In genomic region chrIV:9438753-9439152, ce11 we compare ENCODE assay signal across 5 worm cellular contexts.
TF ChIP-seq lines count a peak whose summit lies in the region.

No protein-coding gene starts in this region.

TF ChIP-seq in whole organism, L1 larva, 84 proteins besides CTCF, POLR2A, EP300 and RAD21 (continues in another document):
- TF ChIP-seq lin-39 (tag; optimal IDR thresholded peaks at IDR 0.05; lab: Kevin White, UChicago) (no peak), ces-1 (GFP tag; optimal IDR thresholded peaks at IDR 0.05; lab: Kevin White, UChicago) (no peak), zip-4 (GFP tag; optimal IDR thresholded peaks at IDR 0.05; lab: Kevin White, UChicago) (no peak), Y116A8C.19 (tag; optimal IDR thresholded peaks at IDR 0.05; lab: Kevin White, UChicago; ENCODE audit: borderline replicate concordance) (no peak), swsn-7 (tag; optimal IDR thresholded peaks at IDR 0.05; lab: Kevin White, UChicago) (peak; percentile 24), ztf-11 (tag; optimal IDR thresholded peaks at IDR 0.05; lab: Kevin White, UChicago) (no peak), aha-1 (tag; optimal IDR thresholded peaks at IDR 0.05; lab: Kevin White, UChicago) (no peak), efl-1 (optimal IDR thresholded peaks at IDR 0.05; lab: Kevin White, UChicago) (no peak), efl-1 (GFP tag; optimal IDR thresholded peaks at IDR 0.05 in 1 of 2; lab: Kevin White, UChicago) (peak in 1 of 2 experiments; percentile 91), nhr-90 (tag; optimal IDR thresholded peaks at IDR 0.05; lab: Kevin White, UChicago; ENCODE audit: poor library complexity) (peak; percentile 71), ceh-88 (GFP tag; IDR thresholded peaks at IDR 0.05; lab: Robert Waterston, UW) (no peak), egl-27 (tag; optimal IDR thresholded peaks at IDR 0.05; lab: Kevin White, UChicago) (no peak), dsc-1 (tag; optimal IDR thresholded peaks at IDR 0.05; lab: Kevin White, UChicago) (no peak), mep-1 (tag; optimal IDR thresholded peaks at IDR 0.05; lab: Kevin White, UChicago) (peak; percentile 40), nhr-47 (tag; optimal IDR thresholded peaks at IDR 0.05; lab: Kevin White, UChicago) (peak; percentile 8), ama-1 (optimal IDR thresholded peaks at IDR 0.05; lab: Kevin White, UChicago) (peak; percentile 80), aly-2 (tag; optimal IDR thresholded peaks at IDR 0.05; lab: Kevin White, UChicago) (peak; percentile 95), nhr-71 (tag; optimal IDR thresholded peaks at IDR 0.05; lab: Kevin White, UChicago) (peak; percentile 74), nhr-85 (tag; lab: Kevin White, UChicago) (peak; percentile 75)

TF ChIP-seq in whole organism, L2 larva, 48 proteins besides CTCF, POLR2A, EP300 and RAD21 (continues in another document):
- TF ChIP-seq unc-55 (GFP tag; optimal IDR thresholded peaks at IDR 0.05; lab: Kevin White, UChicago) (no peak), zag-1 (tag; optimal IDR thresholded peaks at IDR 0.05; lab: Kevin White, UChicago) (no peak), ZK546.5 (tag; optimal IDR thresholded peaks at IDR 0.05; lab: Kevin White, UChicago) (no peak), crh-2 (tag; optimal IDR thresholded peaks at IDR 0.05; lab: Kevin White, UChicago) (peak; percentile 37), gmeb-1 (tag; optimal IDR thresholded peaks at IDR 0.05; lab: Kevin White, UChicago) (peak; percentile 51), nhr-129 (tag; optimal IDR thresholded peaks at IDR 0.05; lab: Kevin White, UChicago) (peak; percentile 29), blmp-1 (tag; optimal IDR thresholded peaks at IDR 0.05; lab: Kevin White, UChicago; ENCODE audit: insufficient read depth) (no peak), lsy-2 (tag; optimal IDR thresholded peaks at IDR 0.05; lab: Kevin White, UChicago) (peak in 1 of 2 experiments; percentile 27), fos-1 (tag; optimal IDR thresholded peaks at IDR 0.05; lab: Kevin White, UChicago) (peak; percentile 10), ztf-1 (GFP tag; conservative IDR thresholded peaks at IDR 0.05; lab: Robert Waterston, UW) (no peak), mbf-1 (tag; optimal IDR thresholded peaks at IDR 0.05; lab: Kevin White, UChicago) (no peak), C34F6.9 (tag; optimal IDR thresholded peaks at IDR 0.05; lab: Kevin White, UChicago) (no peak), nhr-21 (tag; optimal IDR thresholded peaks at IDR 0.05; lab: Kevin White, UChicago) (no peak), ztf-4 (tag; optimal IDR thresholded peaks at IDR 0.05; lab: Kevin White, UChicago) (peak; percentile 19), nhr-11 (tag; optimal IDR thresholded peaks at IDR 0.05; lab: Kevin White, UChicago) (no peak), sma-3 (GFP tag; optimal IDR thresholded peaks at IDR 0.05; lab: Kevin White, UChicago) (peak; percentile 73), lin-13 (GFP tag; optimal IDR thresholded peaks at IDR 0.05; lab: Kevin White, UChicago) (peak; percentile 66), ama-1 (optimal IDR thresholded peaks at IDR 0.05; lab: Kevin White, UChicago) (peak; percentile 85)

TF ChIP-seq in whole organism, L3 larva, 47 proteins besides CTCF, POLR2A, EP300 and RAD21 (continues in another document):
- TF ChIP-seq tbx-2 (tag; optimal IDR thresholded peaks at IDR 0.05; lab: Kevin White, UChicago) (peak; percentile 40), nhr-28 (tag; optimal IDR thresholded peaks at IDR 0.05; lab: Kevin White, UChicago) (no peak), nhr-237 (tag; optimal IDR thresholded peaks at IDR 0.05; lab: Kevin White, UChicago) (no peak), lin-39 (tag; optimal IDR thresholded peaks at IDR 0.05; lab: Kevin White, UChicago) (no peak), unc-62 (GFP tag; optimal IDR thresholded peaks at IDR 0.05; lab: Kevin White, UChicago) (no peak), elt-2 (tag; optimal IDR thresholded peaks at IDR 0.05; lab: Kevin White, UChicago) (peak; percentile 50), elt-1 (tag; optimal IDR thresholded peaks at IDR 0.05; lab: Kevin White, UChicago) (no peak), elt-3 (tag; optimal IDR thresholded peaks at IDR 0.05; lab: Kevin White, UChicago) (peak in 1 of 3 experiments; percentile 10), ceh-9 (tag; optimal IDR thresholded peaks at IDR 0.05; lab: Kevin White, UChicago) (no peak), ceh-28 (tag; optimal IDR thresholded peaks at IDR 0.05; lab: Kevin White, UChicago) (no peak), fos-1 (tag; optimal IDR thresholded peaks at IDR 0.05; lab: Kevin White, UChicago) (no peak), mml-1 (tag; optimal IDR thresholded peaks at IDR 0.05; lab: Kevin White, UChicago) (no peak), nhr-77 (tag; optimal IDR thresholded peaks at IDR 0.05; lab: Kevin White, UChicago) (no peak), egl-5 (tag; optimal IDR thresholded peaks at IDR 0.05; lab: Kevin White, UChicago) (no peak), lsy-12 (tag; optimal IDR thresholded peaks at IDR 0.05; lab: Kevin White, UChicago) (peak; percentile 63), nhr-67 (tag; optimal IDR thresholded peaks at IDR 0.05; lab: Kevin White, UChicago) (no peak), nhr-23 (tag; optimal IDR thresholded peaks at IDR 0.05; lab: Kevin White, UChicago) (peak; percentile 32), pqm-1 (tag; optimal IDR thresholded peaks at IDR 0.05; lab: Kevin White, UChicago) (peak; percentile 4), mdl-1 (tag; optimal IDR thresholded peaks at IDR 0.05; lab: Kevin White, UChicago) (no peak), fkh-2 (tag; optimal IDR thresholded peaks at IDR 0.05; lab: Kevin White, UChicago) (no peak), nhr-76 (tag; optimal IDR thresholded peaks at IDR 0.05; lab: Kevin White, UChicago) (no peak)

TF ChIP-seq in whole organism, L4 larva, 104 proteins besides CTCF, POLR2A, EP300 and RAD21 (continues in another document):
- TF ChIP-seq madf-9 (GFP tag; conservative IDR thresholded peaks at IDR 0.05; lab: Robert Waterston, UW) (no peak; the same call in 1 of the 2 replicates), Y75B8A.6 (GFP tag; IDR thresholded peaks at IDR 0.05; lab: Robert Waterston, UW) (0 out of 2 replicates have a peak, but pooled peaks have one; percentile 43), pha-4 (GFP tag; IDR thresholded peaks at IDR 0.05; lab: Robert Waterston, UW) (peak; percentile 74; the same call in 1 of the 2 replicates), pha-4 (tag; optimal IDR thresholded peaks at IDR 0.05; lab: Kevin White, UChicago) (no peak), madf-5 (GFP tag; IDR thresholded peaks at IDR 0.05; lab: Robert Waterston, UW) (peak in 1 of 2 experiments; percentile 23; a peak in 1 of 4 replicates), F44E2.7 (GFP tag; IDR thresholded peaks at IDR 0.05; lab: Robert Waterston, UW) (no peak), spr-3 (GFP tag; optimal IDR thresholded peaks at IDR 0.05; lab: Kevin White, UChicago) (peak; percentile 24), gei-8 (GFP tag; optimal IDR thresholded peaks at IDR 0.05; lab: Kevin White, UChicago) (peak; percentile 11), lin-1 (GFP tag; IDR thresholded peaks at IDR 0.05; lab: Robert Waterston, UW) (0 out of 2 replicates have a peak, but pooled peaks have one; percentile 33), unc-130 (GFP tag; optimal IDR thresholded peaks at IDR 0.05; lab: Kevin White, UChicago) (peak; percentile 5), duxl-1 (tag; optimal IDR thresholded peaks at IDR 0.05; lab: Kevin White, UChicago; ENCODE audit: poor library complexity) (no peak), nhr-77 (tag; optimal IDR thresholded peaks at IDR 0.05; lab: Kevin White, UChicago) (peak; percentile 20), snpc-1.2 (GFP tag; IDR thresholded peaks at IDR 0.05; lab: Robert Waterston, UW) (peak; percentile 49; the same call in 1 of the 2 replicates), hif-1 (tag; optimal IDR thresholded peaks at IDR 0.05; lab: Kevin White, UChicago) (no peak), php-3 (GFP tag; IDR thresholded peaks at IDR 0.05; lab: Robert Waterston, UW) (0 out of 2 replicates have a peak, but pooled peaks have one; percentile 53), nhr-237 (tag; optimal IDR thresholded peaks at IDR 0.05; lab: Kevin White, UChicago) (no peak), nhr-25 (tag; optimal IDR thresholded peaks at IDR 0.05; lab: Kevin White, UChicago; ENCODE audit: borderline replicate concordance, insufficient read depth) (peak; percentile 2), dmd-6 (GFP tag; IDR thresholded peaks at IDR 0.05; lab: Robert Waterston, UW) (peak; percentile 40), mep-1 (tag; optimal IDR thresholded peaks at IDR 0.05; lab: Kevin White, UChicago) (peak; percentile 73)

TF ChIP-seq in whole organism, young adult, 124 proteins besides CTCF, POLR2A, EP300 and RAD21 (continues in another document):
- TF ChIP-seq ZK185.1 (tag; optimal IDR thresholded peaks at IDR 0.05; lab: Kevin White, UChicago; ENCODE audit: poor library complexity, severe bottlenecking) (peak; percentile 17), ceh-40 (GFP tag; IDR thresholded peaks at IDR 0.05; lab: Robert Waterston, UW) (no peak), snpc-4 (GFP tag; optimal IDR thresholded peaks at IDR 0.05; lab: Kevin White, UChicago) (no peak), snpc-4 (tag; optimal IDR thresholded peaks at IDR 0.05; lab: Kevin White, UChicago) (peak in 2 of 4 experiments; percentile 68 to 84), ceh-91 (GFP tag; IDR thresholded peaks at IDR 0.05; lab: Robert Waterston, UW) (no peak), nhr-80 (tag; optimal IDR thresholded peaks at IDR 0.05; lab: Kevin White, UChicago) (peak; percentile 22), snpc-3.4 (tag; optimal IDR thresholded peaks at IDR 0.05; lab: Kevin White, UChicago) (peak; percentile 12), ztf-26 (tag; optimal IDR thresholded peaks at IDR 0.05; lab: Kevin White, UChicago) (peak; percentile 57), B0261.1 (tag; optimal IDR thresholded peaks at IDR 0.05; lab: Kevin White, UChicago) (no peak), chd-7 (tag; optimal IDR thresholded peaks at IDR 0.05; lab: Kevin White, UChicago) (peak; percentile 26), zfh-2 (GFP tag; conservative IDR thresholded peaks at IDR 0.05; lab: Robert Waterston, UW) (no peak), repo-1 (tag; optimal IDR thresholded peaks at IDR 0.05; lab: Kevin White, UChicago) (peak; percentile 92), lin-54 (GFP tag; optimal IDR thresholded peaks at IDR 0.05; lab: Kevin White, UChicago) (peak; percentile 27), B0019.2 (GFP tag; conservative IDR thresholded peaks at IDR 0.05; lab: Robert Waterston, UW) (no peak), rec-8 (tag; optimal IDR thresholded peaks at IDR 0.05; lab: Kevin White, UChicago) (no peak), die-1 (tag; optimal IDR thresholded peaks at IDR 0.05; lab: Kevin White, UChicago) (peak; percentile 32), ets-4 (GFP tag; optimal IDR thresholded peaks at IDR 0.05; lab: Kevin White, UChicago) (no peak), Y67H2A.10 (GFP tag; conservative IDR thresholded peaks at IDR 0.05; lab: Robert Waterston, UW) (no peak), aptf-2 (GFP tag; conservative IDR thresholded peaks at IDR 0.05; lab: Robert Waterston, UW) (no peak), gei-17 (GFP tag; optimal IDR thresholded peaks at IDR 0.05; lab: Kevin White, UChicago) (peak; percentile 32), madf-6 (GFP tag; IDR thresholded peaks at IDR 0.05; lab: Robert Waterston, UW) (no peak), lsl-1 (GFP tag; optimal IDR thresholded peaks at IDR 0.05; lab: Kevin White, UChicago) (peak; percentile 6), hmg-20 (GFP tag; IDR thresholded peaks at IDR 0.05; lab: Robert Waterston, UW) (peak; percentile 53; the same call in 1 of the 2 replicates), dpl-1 (GFP tag; optimal IDR thresholded peaks at IDR 0.05; lab: Kevin White, UChicago) (no peak)
